Fruit fly (Drosophila melanogaster): ENCODE results near the gene indra.
A peak's percentile ranks its signal among the peaks of the same experiment; 100 is the strongest.

indra gene

DNA sequence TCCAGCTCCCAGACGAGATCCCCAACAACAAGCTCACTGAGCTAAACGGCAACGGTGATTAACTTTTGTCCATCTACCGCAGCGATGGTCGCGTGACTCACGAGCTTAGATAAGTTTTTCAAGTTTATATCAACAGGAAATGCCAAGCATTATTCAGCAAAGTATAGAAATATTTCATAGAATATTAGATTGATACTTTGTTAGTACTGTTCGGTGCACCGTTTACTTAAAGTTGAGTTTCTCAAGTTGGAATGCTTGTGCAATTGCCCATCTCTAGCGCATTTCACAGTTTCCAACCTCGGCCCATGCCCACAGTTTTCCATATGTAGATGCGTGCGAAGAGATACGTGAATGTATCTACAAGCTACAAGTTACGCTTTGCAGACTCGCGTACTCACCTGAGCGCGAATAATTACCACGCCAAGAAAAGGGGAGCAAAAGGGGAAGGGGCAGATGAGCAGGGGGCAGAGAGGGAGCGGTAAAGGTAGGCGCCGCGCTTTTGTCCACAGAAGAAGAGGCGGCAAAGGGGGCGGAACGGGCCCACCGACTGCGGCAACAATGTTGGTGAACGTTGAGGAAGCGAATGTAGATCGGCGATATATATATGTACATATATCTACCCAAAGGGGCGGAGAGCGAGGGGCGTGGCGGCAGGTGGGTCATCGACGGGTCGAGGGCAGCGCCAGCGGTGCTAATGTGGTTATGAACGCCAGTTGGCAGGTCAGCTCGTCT is 34.0 kb upstream of the indra start (continued):
- TF ChIP-seq wek (GFP tag; optimal IDR thresholded peaks at IDR 0.05) (no peak), Elba2 (GFP tag; optimal IDR thresholded peaks at IDR 0.05) (no peak), aop (GFP tag; IDR thresholded peaks at IDR 0.05) (no peak), unpg (GFP tag; optimal IDR thresholded peaks at IDR 0.05) (peak; percentile 66), CG16815 (GFP tag; optimal IDR thresholded peaks at IDR 0.05) (no peak), YL-1 (GFP tag; optimal IDR thresholded peaks at IDR 0.05) (no peak), ac (GFP tag; optimal IDR thresholded peaks at IDR 0.05) (no peak), sima (GFP tag; optimal IDR thresholded peaks at IDR 0.05) (no peak), chif (GFP tag; optimal IDR thresholded peaks at IDR 0.05) (peak; percentile 31 to 35), gfzf (GFP tag; optimal IDR thresholded peaks at IDR 0.05) (no peak), CG10959 (GFP tag; IDR thresholded peaks at IDR 0.05) (no peak), bab2 (GFP tag; optimal IDR thresholded peaks at IDR 0.05) (peak; percentile 50), odd (GFP tag; optimal IDR thresholded peaks at IDR 0.05) (peak; percentile 44), CG17912 (GFP tag; optimal IDR thresholded peaks at IDR 0.05) (no peak), yki (optimal IDR thresholded peaks at IDR 0.05) (no peak), CG3847 (GFP tag; IDR thresholded peaks at IDR 0.05) (0 out of 2 replicates have a peak, but pooled peaks have one; percentile 12), HmgZ (tag; optimal IDR thresholded peaks at IDR 0.05) (peak; percentile 14), BEAF-32 (GFP tag; optimal IDR thresholded peaks at IDR 0.05) (peak; percentile 59), Atf-2 (GFP tag; optimal IDR thresholded peaks at IDR 0.05) (no peak), CG3065 (GFP tag; optimal IDR thresholded peaks at IDR 0.05) (no peak), phol (tag; optimal IDR thresholded peaks at IDR 0.05) (peak; percentile 51), tap (tag; optimal IDR thresholded peaks at IDR 0.05) (peak; percentile 29), Dad (GFP tag; optimal IDR thresholded peaks at IDR 0.05) (peak; percentile 36), ara (GFP tag; IDR thresholded peaks at IDR 0.05) (peak; percentile 69; the same call in 1 of the 2 replicates), ab (GFP tag; optimal IDR thresholded peaks at IDR 0.05) (no peak), CG6683 (GFP tag; optimal IDR thresholded peaks at IDR 0.05) (no peak), zfh2 (GFP tag; optimal IDR thresholded peaks at IDR 0.05) (no peak), Xrp1 (GFP tag; IDR thresholded peaks at IDR 0.05) (peak; percentile 72), gsb-n (tag; optimal IDR thresholded peaks at IDR 0.05) (peak; percentile 4), Dfd (GFP tag; optimal IDR thresholded peaks at IDR 0.05) (no peak), CG8765 (GFP tag; IDR thresholded peaks at IDR 0.05) (no peak), luna (GFP tag; optimal IDR thresholded peaks at IDR 0.05) (no peak), Spps (tag; optimal IDR thresholded peaks at IDR 0.05) (no peak), ATbp (GFP tag; optimal IDR thresholded peaks at IDR 0.05) (peak; percentile 47), Drgx (GFP tag; IDR thresholded peaks at IDR 0.05) (peak; percentile 83), Hmx (GFP tag; optimal IDR thresholded peaks at IDR 0.05) (no peak), toy (GFP tag; IDR thresholded peaks at IDR 0.05) (no peak), CrebB (tag; optimal IDR thresholded peaks at IDR 0.05) (no peak), ase (GFP tag; IDR thresholded peaks at IDR 0.05) (no peak), CG3281 (GFP tag; optimal IDR thresholded peaks at IDR 0.05) (no peak), ken (GFP tag; IDR thresholded peaks at IDR 0.05) (peak; percentile 65; the same call in 2 of the 3 replicates), Eip74EF (GFP tag; optimal IDR thresholded peaks at IDR 0.05) (peak in 1 of 2 experiments; percentile 55), CG6813 (GFP tag; optimal IDR thresholded peaks at IDR 0.05) (no peak), Taf1 (GFP tag; IDR thresholded peaks at IDR 0.05) (no peak), chn (GFP tag; optimal IDR thresholded peaks at IDR 0.05) (no peak), pho (GFP tag; optimal IDR thresholded peaks at IDR 0.05) (no peak), CG11398 (GFP tag; optimal IDR thresholded peaks at IDR 0.05) (peak; percentile 20), CG7963 (GFP tag; IDR thresholded peaks at IDR 0.05; ENCODE audit: partially characterized antibody) (no peak), CG34224 (GFP tag; IDR thresholded peaks at IDR 0.05; ENCODE audit: partially characterized antibody) (peak; percentile 52; the same call in 2 of the 3 replicates), Lim3 (GFP tag; IDR thresholded peaks at IDR 0.05) (no peak)

Measured in whole organism, embryonic.